Fruit fly (Drosophila melanogaster) whole organism, embryonic: ENCODE results near the gene Ddc.

ENCODE experiments used
- Ada2b ChIP-seq: fragments of 200-800 bp; sonication (Bioruptor generic); IDR thresholded peaks from 2 replicates; pipeline ENCODE4 v1.3.6; 2022; ENCODE audit warnings: missing biosample characterization, missing genetic modification characterization
- Bdp1 ChIP-seq: fragments of 200-800 bp; sonication (Bioruptor generic); optimal IDR thresholded peaks from 3 replicates; lab custom pipeline; 2016; ENCODE audit warnings: missing biosample characterization, missing genetic modification characterization
- Bgb ChIP-seq: fragments of 200-800 bp; sonication (Bioruptor generic); IDR thresholded peaks from 2 replicates; pipeline ENCODE4 v1.3.6; 2022; ENCODE audit warnings: missing biosample characterization, missing genetic modification characterization; ENCODE audit not compliant: partially characterized antibody
- Bteb2 ChIP-seq: fragments of 200-800 bp; sonication (Bioruptor generic); optimal IDR thresholded peaks from 2 replicates; lab custom pipeline; 2016; ENCODE audit warnings: missing biosample characterization, missing genetic modification characterization
- CG10462 ChIP-seq: fragments of 200-800 bp; sonication (Bioruptor generic); optimal IDR thresholded peaks from 2 replicates; lab custom pipeline; 2016; ENCODE audit warnings: missing biosample characterization, missing genetic modification characterization
- CG11093 ChIP-seq: fragments of 200-800 bp; sonication (Bioruptor generic); IDR thresholded peaks from 3 replicates; pipeline ENCODE4 v1.3.6; 2022; ENCODE audit warnings: missing biosample characterization, missing genetic modification characterization
- CG12104 ChIP-seq: fragments of 200-800 bp; sonication (Bioruptor generic); optimal IDR thresholded peaks from 3 replicates; lab custom pipeline; 2016; ENCODE audit warnings: missing biosample characterization, missing genetic modification characterization
- CG12236 ChIP-seq: fragments of 200-800 bp; sonication (Bioruptor generic); optimal IDR thresholded peaks from 2 replicates; lab custom pipeline; 2016; ENCODE audit warnings: missing biosample characterization, missing genetic modification characterization
- CG13775 ChIP-seq: fragments of 200-800 bp; sonication (Bioruptor generic); optimal IDR thresholded peaks from 3 replicates; lab custom pipeline; 2017; ENCODE audit warnings: missing biosample characterization, mild to moderate bottlenecking, missing genetic modification characterization
- CG17186 ChIP-seq: fragments of 200-800 bp; sonication (Bioruptor generic); optimal IDR thresholded peaks from 3 replicates; lab custom pipeline; 2017; ENCODE audit warnings: missing biosample characterization, missing genetic modification reagents, missing genetic modification characterization
- CG17359 ChIP-seq: fragments of 200-800 bp; sonication (Bioruptor generic); optimal IDR thresholded peaks from 3 replicates; lab custom pipeline; 2018; ENCODE audit warnings: missing biosample characterization, mild to moderate bottlenecking, missing genetic modification characterization, moderate library complexity
- CG3065 ChIP-seq: fragments of 200-800 bp; sonication (Bioruptor generic); optimal IDR thresholded peaks from 2 replicates; lab custom pipeline; 2016; ENCODE audit warnings: missing biosample characterization, missing genetic modification characterization
- CG3726 ChIP-seq: fragments of 200-800 bp; sonication (Bioruptor generic); IDR thresholded peaks from 3 replicates; pipeline ENCODE4, ENCODE4 v1.3.6; 2022; ENCODE audit warnings: missing biosample characterization, missing genetic modification characterization
- CG4730 ChIP-seq: fragments of 200-800 bp; sonication (Bioruptor generic); IDR thresholded peaks from 2 replicates; pipeline ENCODE4 v1.3.6; 2022; ENCODE audit warnings: missing biosample characterization, missing genetic modification characterization
- CG4820 ChIP-seq: fragments of 200-800 bp; sonication (Bioruptor generic); optimal IDR thresholded peaks from 3 replicates; lab custom pipeline; 2016; ENCODE audit warnings: missing biosample characterization, missing genetic modification characterization
- CG6175 ChIP-seq: fragments of 200-800 bp; sonication (Bioruptor generic); IDR thresholded peaks from 3 replicates; pipeline ENCODE4 v1.3.6; 2022; ENCODE audit warnings: missing biosample characterization, missing genetic modification characterization
- CG6791 ChIP-seq: fragments of 200-800 bp; sonication (Bioruptor generic); IDR thresholded peaks from 3 replicates; pipeline ENCODE4 v1.3.6; 2022; ENCODE audit warnings: missing biosample characterization, missing genetic modification characterization; ENCODE audit not compliant: partially characterized antibody
- CG7987 ChIP-seq: fragments of 200-800 bp; sonication (Bioruptor generic); optimal IDR thresholded peaks from 2 replicates; lab custom pipeline; 2018; ENCODE audit warnings: missing biosample characterization, mild to moderate bottlenecking, missing genetic modification characterization, moderate library complexity
- CG8290 ChIP-seq, 3 experiments: fragments of 200-800 bp; sonication (Bioruptor generic); optimal IDR thresholded peaks; 2 replicates each; lab custom pipeline; 2016 to 2019; ENCODE audit warnings: missing biosample characterization in 3 of 3, missing genetic modification characterization in 3 of 3, mild to moderate bottlenecking in 2 of 3, moderate library complexity in 1 of 3
- D ChIP-seq, 2 experiments: fragments of 200-800 bp in 1 of 2; fragments of >200 bp in 1 of 2; sonication (Bioruptor generic) in 1 of 2; optimal IDR thresholded peaks; 2 replicates in 1 of 2; 3 replicates in 1 of 2; lab custom pipeline; 2017; ENCODE audit warnings: mild to moderate bottlenecking in 1 of 2, missing biosample characterization in 1 of 2, missing genetic modification characterization in 1 of 2, missing genetic modification reagents in 1 of 2
- Dfd ChIP-seq, 2 experiments: fragments of >200 bp; optimal IDR thresholded peaks; 2 replicates each; lab custom pipeline; 2017; ENCODE audit warnings: missing biosample characterization in 2 of 2, missing genetic modification characterization in 2 of 2
- Hsf ChIP-seq: fragments of 200-800 bp; sonication (Bioruptor generic); optimal IDR thresholded peaks from 3 replicates; lab custom pipeline; 2016; ENCODE audit warnings: missing biosample characterization, missing genetic modification characterization
- Kr ChIP-seq: fragments of 200-800 bp; sonication (Bioruptor generic); optimal IDR thresholded peaks from 2 replicates; lab custom pipeline; 2017; ENCODE audit warnings: missing biosample characterization, mild to moderate bottlenecking, missing genetic modification characterization
- Lhr ChIP-seq: fragments of 200-800 bp; sonication (Bioruptor generic); optimal IDR thresholded peaks from 3 replicates; lab custom pipeline; 2017; ENCODE audit warnings: mild to moderate bottlenecking, missing biosample characterization, missing genetic modification reagents, missing genetic modification characterization
- MESR4 ChIP-seq: fragments of 200-800 bp; sonication (Bioruptor generic); optimal IDR thresholded peaks from 2 replicates; lab custom pipeline; 2018; ENCODE audit warnings: missing biosample characterization, mild to moderate bottlenecking, missing genetic modification characterization, moderate library complexity
- Mes4 ChIP-seq: fragments of 200-800 bp; sonication (Bioruptor generic); optimal IDR thresholded peaks from 2 replicates; lab custom pipeline; 2016; ENCODE audit warnings: missing biosample characterization, missing genetic modification characterization
- Oaz ChIP-seq: fragments of 200-800 bp; sonication (Bioruptor generic); IDR thresholded peaks from 2 replicates; pipeline ENCODE4 v1.3.6; 2022; ENCODE audit warnings: missing biosample characterization, missing genetic modification characterization
- Side ChIP-seq: fragments of 200-800 bp; sonication (Bioruptor generic); optimal IDR thresholded peaks from 2 replicates; lab custom pipeline; 2016; ENCODE audit warnings: missing biosample characterization, missing genetic modification characterization
- Stat92E ChIP-seq, 3 experiments: fragments of >200 bp in 2 of 3; fragments of 200-800 bp in 1 of 3; sonication (Bioruptor generic) in 1 of 3; optimal IDR thresholded peaks; 2 replicates each; lab custom pipeline; 2017 to 2019; ENCODE audit warnings: missing biosample characterization in 3 of 3, missing genetic modification characterization in 3 of 3, mild to moderate bottlenecking in 1 of 3, moderate library complexity in 1 of 3
- Taf1 ChIP-seq: fragments of 200-800 bp; sonication (Bioruptor generic); IDR thresholded peaks from 2 replicates; pipeline ENCODE4 v1.3.6; 2022; ENCODE audit warnings: missing biosample characterization, missing genetic modification characterization
- az2 ChIP-seq: fragments of 200-800 bp; sonication (Bioruptor generic); optimal IDR thresholded peaks from 3 replicates; lab custom pipeline; 2016; ENCODE audit warnings: missing biosample characterization, missing genetic modification characterization
- cato ChIP-seq: fragments of 200-800 bp; sonication (Bioruptor generic); optimal IDR thresholded peaks from 2 replicates; lab custom pipeline; 2016; ENCODE audit warnings: missing biosample characterization, missing genetic modification characterization, borderline replicate concordance
- ci ChIP-seq: fragments of 200-800 bp; sonication (Bioruptor generic); IDR thresholded peaks from 3 replicates; pipeline ENCODE4 v1.3.6; 2022; ENCODE audit warnings: missing biosample characterization, missing genetic modification characterization
- disco-r ChIP-seq: fragments of 200-800 bp; sonication (Bioruptor generic); optimal IDR thresholded peaks from 2 replicates; lab custom pipeline; 2016; ENCODE audit warnings: missing biosample characterization, missing genetic modification characterization
- esg ChIP-seq: fragments of 200-800 bp; sonication (Bioruptor generic); conservative IDR thresholded peaks from 2 replicates; pipeline ENCODE4 v1.3.6; 2022; ENCODE audit warnings: missing biosample characterization, missing genetic modification characterization
- exex ChIP-seq: fragments of 200-800 bp; sonication (Bioruptor generic); optimal IDR thresholded peaks from 4 replicates; lab custom pipeline; 2018; ENCODE audit warnings: missing biosample characterization, mild to moderate bottlenecking, missing genetic modification characterization, moderate library complexity
- fd96Cb ChIP-seq: fragments of 200-800 bp; sonication (Bioruptor generic); optimal IDR thresholded peaks from 2 replicates; lab custom pipeline; 2018; ENCODE audit warnings: missing biosample characterization, mild to moderate bottlenecking, missing genetic modification characterization, moderate library complexity
- kni ChIP-seq: fragments of 200-800 bp; sonication (Bioruptor generic); optimal IDR thresholded peaks from 3 replicates; lab custom pipeline; 2017; ENCODE audit warnings: mild to moderate bottlenecking, missing biosample characterization, missing genetic modification reagents, missing genetic modification characterization
- nom ChIP-seq: fragments of 200-800 bp; sonication (Bioruptor generic); optimal IDR thresholded peaks from 2 replicates; lab custom pipeline; 2017; ENCODE audit warnings: missing biosample characterization, missing genetic modification characterization, mild to moderate bottlenecking, moderate library complexity, missing genetic modification reagents
- odd ChIP-seq: fragments of 200-800 bp; sonication (Bioruptor generic); optimal IDR thresholded peaks from 2 replicates; lab custom pipeline; 2017; ENCODE audit warnings: missing biosample characterization, mild to moderate bottlenecking, missing genetic modification characterization
- pan ChIP-seq, 4 experiments: fragments of >200 bp in 3 of 4; fragments of 200-800 bp in 1 of 4; sonication (Bioruptor generic) in 1 of 4; optimal IDR thresholded peaks in 3 of 4; IDR thresholded peaks in 1 of 4; 2 replicates each; pipeline versions ENCODE4 v1.3.6 to Lab custom; 2017 to 2022; ENCODE audit warnings: missing biosample characterization in 2 of 4, missing genetic modification characterization in 2 of 4, mixed read lengths in 1 of 4
- pnt ChIP-seq: fragments of 200-800 bp; sonication (Bioruptor generic); optimal IDR thresholded peaks from 3 replicates; lab custom pipeline; 2016; ENCODE audit warnings: missing biosample characterization, missing genetic modification characterization
- sens ChIP-seq: fragments of 200-800 bp; sonication (Bioruptor generic); peaks from one replicate; lab custom pipeline; 2016; ENCODE audit warnings: missing biosample characterization, missing genetic modification characterization
- sim ChIP-seq: fragments of 200-800 bp; sonication (Bioruptor generic); IDR thresholded peaks from 2 replicates; pipeline ENCODE4 v1.3.6; 2022; ENCODE audit warnings: missing biosample characterization, missing genetic modification characterization
- tll ChIP-seq, 2 experiments: fragments of 200-800 bp in 1 of 2; fragments of >200 bp in 1 of 2; sonication (Bioruptor generic) in 1 of 2; optimal IDR thresholded peaks; 2 replicates each; lab custom pipeline; 2017 to 2019; ENCODE audit warnings: missing biosample characterization in 2 of 2, missing genetic modification characterization in 2 of 2, mild to moderate bottlenecking in 1 of 2, moderate library complexity in 1 of 2
- toy ChIP-seq: fragments of 200-800 bp; sonication (Bioruptor generic); IDR thresholded peaks from 2 replicates; pipeline ENCODE4 v1.3.6; 2022; ENCODE audit warnings: missing biosample characterization, missing genetic modification characterization
- wdn ChIP-seq: fragments of 200-800 bp; sonication (Bioruptor generic); IDR thresholded peaks from 2 replicates; pipeline ENCODE4 v1.3.6; 2022; ENCODE audit warnings: missing biosample characterization, missing genetic modification characterization
- z ChIP-seq: fragments of 200-800 bp; sonication (Bioruptor generic); IDR thresholded peaks from 3 replicates; pipeline ENCODE4 v1.3.6; 2022; ENCODE audit warnings: missing biosample characterization, missing genetic modification characterization
- zf30C ChIP-seq: fragments of 200-800 bp; sonication (Bioruptor generic); optimal IDR thresholded peaks from 3 replicates; lab custom pipeline; 2018; ENCODE audit warnings: missing biosample characterization, mild to moderate bottlenecking, missing genetic modification characterization

Gene Ddc

dm6 chr2L:19138361-19139041 lies 18.4 kb upstream of the Ddc start (continued):
- TF ChIP-seq zf30C (no peak), Taf1 (no peak), CG3065 (GFP tag; lab: Kevin White, UChicago) (no peak), MESR4 (GFP tag; lab: Kevin White, UChicago) (no peak), odd (peak; percentile 10), CG13775 (GFP tag; lab: Kevin White, UChicago) (no peak), CG6791 (GFP tag; lab: Robert Waterston, UW) (no peak), Bdp1 (no peak), Kr (GFP tag; lab: Kevin White, UChicago) (peak; percentile 58), sim (GFP tag; lab: Robert Waterston, UW) (no peak), Ada2b (GFP tag; lab: Robert Waterston, UW) (no peak), CG17186 (GFP tag; lab: Kevin White, UChicago) (no peak), nom (GFP tag; lab: Kevin White, UChicago) (peak; percentile 4), sens (no peak), Lhr (GFP tag; lab: Kevin White, UChicago) (no peak), kni (GFP tag; lab: Kevin White, UChicago) (peak; percentile 13), toy (no peak), CG3726 (GFP tag; lab: Robert Waterston, UW) (no peak), CG17359 (peak; percentile 24), Bteb2 (GFP tag; lab: Kevin White, UChicago) (no peak), CG11093 (GFP tag; lab: Robert Waterston, UW) (no peak), tll (GFP tag; optimal IDR thresholded peaks at IDR 0.05; lab: Kevin White, UChicago) (no peak), Hsf (no peak), disco-r (no peak), CG7987 (GFP tag; lab: Kevin White, UChicago) (no peak), CG10462 (no peak), wdn (no peak), CG12104 (GFP tag; lab: Kevin White, UChicago) (no peak), Oaz (GFP tag; lab: Robert Waterston, UW) (no peak), fd96Cb (peak; percentile 50), CG6175 (GFP tag; lab: Robert Waterston, UW) (no peak), ci (no peak), Side (no peak), Bgb (GFP tag; lab: Robert Waterston, UW) (no peak), Mes4 (GFP tag; lab: Kevin White, UChicago) (no peak), CG12236 (GFP tag; lab: Kevin White, UChicago) (no peak), pnt (no peak), Stat92E (GFP tag; optimal IDR thresholded peaks at IDR 0.05; lab: Kevin White, UChicago) (no peak), CG4730 (GFP tag; lab: Robert Waterston, UW) (no peak), az2 (GFP tag; lab: Kevin White, UChicago) (no peak), pan (optimal IDR thresholded peaks at IDR 0.05; lab: Kevin White, UChicago) (no peak), pan (GFP tag; optimal IDR thresholded peaks at IDR 0.05 in 1 of 2, IDR thresholded peaks at IDR 0.05 in 1 of 2) (no peak), esg (GFP tag; lab: Robert Waterston, UW) (no peak), Dfd (GFP tag; optimal IDR thresholded peaks at IDR 0.05; lab: Kevin White, UChicago) (no peak), CG4820 (GFP tag; lab: Kevin White, UChicago) (no peak), cato (GFP tag; lab: Kevin White, UChicago) (no peak), z (0 out of 3 replicates have a peak, but pooled peaks have one; percentile 27), D (optimal IDR thresholded peaks at IDR 0.05; lab: Kevin White, UChicago) (no peak), D (GFP tag; optimal IDR thresholded peaks at IDR 0.05; lab: Kevin White, UChicago) (no peak), exex (tag; lab: Kevin White, UChicago) (no peak), CG8290 (GFP tag; optimal IDR thresholded peaks at IDR 0.05; lab: Kevin White, UChicago) (no peak), CG8290 (tag; optimal IDR thresholded peaks at IDR 0.05; lab: Kevin White, UChicago) (peak in 1 of 2 experiments; percentile 9)
